Fruit fly (Drosophila melanogaster) whole organism, larva: ENCODE data around the gene Mcr.

ENCODE experiments used
- noc ChIP-seq: fragments of 200-800 bp; sonication (Bioruptor generic); optimal IDR thresholded peaks from 3 replicates; lab custom pipeline; 2019; ENCODE audit warnings: missing biosample characterization, mild to moderate bottlenecking, missing genetic modification characterization, moderate library complexity

Mcr gene

DNA sequence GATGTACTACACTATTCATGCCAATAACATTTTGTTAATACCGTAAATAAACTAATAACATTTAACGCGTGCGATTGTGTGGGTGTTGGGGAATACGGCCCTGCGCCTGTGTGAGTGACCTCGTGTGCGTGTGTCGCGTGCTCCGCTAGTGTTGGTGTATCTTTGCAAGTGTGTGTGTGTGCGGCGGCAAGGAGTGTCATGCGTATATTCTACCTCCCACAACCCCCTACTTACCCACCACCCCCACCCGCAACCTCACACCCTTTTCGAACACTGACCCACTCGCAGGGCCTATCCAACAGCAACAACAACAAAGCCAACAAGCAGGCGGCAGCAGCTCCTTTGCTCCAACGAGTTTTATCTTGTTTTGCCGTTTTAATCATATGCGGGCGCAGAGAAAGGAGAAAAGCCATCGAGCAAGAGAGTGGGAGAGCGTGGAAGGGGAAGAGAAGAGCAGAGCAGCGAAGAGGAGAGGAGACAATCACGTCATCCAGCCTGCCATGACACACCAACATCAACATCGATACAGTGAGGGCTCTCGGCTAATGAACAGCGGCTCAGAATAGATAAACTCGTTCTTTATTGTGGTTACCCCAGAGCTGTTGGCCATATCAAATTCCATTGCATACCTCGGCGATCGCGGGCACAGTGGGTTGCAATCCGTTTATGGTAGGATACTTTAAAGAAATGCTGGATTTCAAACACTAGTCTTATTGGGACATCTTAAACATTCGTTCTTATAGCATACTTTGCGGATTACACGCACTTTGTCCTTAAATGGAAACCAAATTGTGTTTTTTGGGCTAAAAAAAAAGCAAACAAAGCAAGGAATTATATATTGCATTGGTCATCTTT lies 1.8 kb upstream of the Mcr start:
- no peak for TF ChIP-seq noc (tag; lab: Kevin White, UChicago)

- peak; percentile 57 for TF ChIP-seq noc (tag; lab: Kevin White, UChicago)
Measured at dm6 chr2L:8083427-8084295, 879 bp upstream of the Mcr start.

dm6 chr2L:8083413-8083426 lies 438 bp upstream of the Mcr start, which contains the start of gene Bsg:
Bsg (plus strand) TSS chr2L:8083420.
- no peak for TF ChIP-seq noc (tag; lab: Kevin White, UChicago)

dm6 chr2L:8081640-8082485 lies 919 bp downstream of the Mcr start:
- TF ChIP-seq noc (tag; lab: Kevin White, UChicago): no peak

dm6 chr2L:8080645-8081044 lies 2.1 kb downstream of the Mcr start:
- TF ChIP-seq noc (tag; lab: Kevin White, UChicago): no peak

- TF ChIP-seq noc (tag; lab: Kevin White, UChicago): no peak
Measured at dm6 chr2L:8072692-8073091, 10.1 kb downstream of the Mcr start, which contains the start of the genes MED20 and Trf. MED20 (minus strand) TSS chr2L:8072848. Trf (plus strand) TSS chr2L:8072895.

dm6 chr2L:8071112-8071976 lies 11.4 kb downstream of the Mcr start, which contains the start of gene poe:
poe (minus strand) TSS chr2L:8071624.
- no peak for TF ChIP-seq noc (tag; lab: Kevin White, UChicago)

dm6 chr2L:8043282-8043668 lies 39.5 kb downstream of the Mcr start, which contains the start of gene Megf8:
Megf8 (plus strand) TSS chr2L:8043471.
- TF ChIP-seq noc (tag; lab: Kevin White, UChicago): no peak

DNA sequence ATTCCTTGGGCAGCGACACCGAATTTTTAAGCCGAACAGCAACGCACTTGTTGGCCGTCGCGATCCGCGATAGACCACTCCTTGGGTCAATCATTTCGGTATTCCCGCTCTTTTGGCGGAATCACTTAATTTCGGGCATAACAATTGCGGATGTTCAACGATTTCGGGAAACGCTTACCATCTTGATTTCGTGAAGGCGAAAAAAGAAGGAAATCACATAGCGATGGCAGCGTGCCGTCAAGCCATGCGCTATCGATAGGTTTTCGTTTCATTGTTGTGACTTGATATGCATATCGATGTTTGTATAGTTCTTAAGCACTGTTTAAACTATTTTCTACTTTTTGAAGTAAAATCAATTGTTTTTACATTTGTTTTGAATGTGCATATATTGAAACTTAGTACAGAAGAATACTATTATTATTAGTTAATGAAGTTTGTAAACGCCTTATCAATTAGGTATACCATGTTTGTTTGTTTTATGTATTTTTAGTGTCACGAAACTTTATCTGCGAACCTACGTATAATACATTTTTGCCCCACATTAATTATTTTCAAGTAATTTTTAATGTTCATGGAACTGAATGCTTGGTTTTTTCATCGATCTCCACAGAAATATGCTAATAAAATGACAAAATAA lies 40.0 kb downstream of the Mcr start, which contains the start of gene RpL36A:
Gene RpL36A (minus strand): TSS at position 265 of the 637 bp plus-strand sequence.
- no peak for TF ChIP-seq noc (tag; lab: Kevin White, UChicago)

DNA sequence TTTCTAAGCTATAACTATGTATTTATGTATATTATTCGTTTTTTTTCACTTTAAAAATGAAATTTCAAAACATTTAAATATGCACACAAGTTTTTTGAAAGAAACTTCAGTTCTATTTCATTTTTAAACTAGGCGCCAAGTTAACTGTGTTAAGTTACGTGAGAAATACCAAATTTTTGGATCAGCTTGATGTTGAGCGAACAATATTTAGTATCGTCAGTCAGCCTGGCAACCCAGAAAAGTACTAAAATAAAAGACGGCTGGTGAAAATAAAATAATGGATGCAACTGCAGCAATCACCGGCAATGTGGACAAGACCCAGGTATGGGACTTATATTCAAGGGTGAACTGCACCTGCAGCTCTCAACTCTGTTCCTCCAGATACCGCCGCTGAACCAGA lies 41.9 kb downstream of the Mcr start, which contains the start of gene CCDC53:
Gene CCDC53 (plus strand): TSS at position 235 of the 400 bp plus-strand sequence.
- no peak for TF ChIP-seq noc (tag; lab: Kevin White, UChicago)

dm6 chr2L:8039688-8040087 lies 43.1 kb downstream of the Mcr start, which contains the start of gene CG7367:
CG7367 (minus strand) TSS chr2L:8039788.
- TF ChIP-seq noc (tag; lab: Kevin White, UChicago): no peak

dm6 chr2L:8034734-8035133 lies 48.0 kb downstream of the Mcr start:
- TF ChIP-seq noc (tag; lab: Kevin White, UChicago): peak; percentile 47

DNA sequence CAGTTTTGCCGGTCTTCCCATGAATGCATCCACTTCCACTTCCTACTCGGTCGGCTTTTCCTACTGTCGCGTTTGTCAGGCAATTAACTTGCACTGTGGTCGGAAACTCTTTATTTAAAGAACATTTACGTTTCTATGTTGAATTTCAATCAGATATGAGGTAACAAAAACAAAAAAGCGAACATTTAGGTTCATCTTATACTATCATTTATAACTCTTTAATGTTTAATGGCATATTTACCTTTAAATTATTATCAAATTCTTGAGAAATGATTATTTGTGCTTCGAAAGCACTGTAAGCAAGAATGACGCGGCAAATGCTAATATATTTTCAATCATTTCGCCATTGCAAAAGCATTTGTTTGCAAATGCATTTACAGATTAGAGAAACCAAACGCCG lies 49.0 kb downstream of the Mcr start:
- no peak for TF ChIP-seq noc (tag; lab: Kevin White, UChicago)

DNA sequence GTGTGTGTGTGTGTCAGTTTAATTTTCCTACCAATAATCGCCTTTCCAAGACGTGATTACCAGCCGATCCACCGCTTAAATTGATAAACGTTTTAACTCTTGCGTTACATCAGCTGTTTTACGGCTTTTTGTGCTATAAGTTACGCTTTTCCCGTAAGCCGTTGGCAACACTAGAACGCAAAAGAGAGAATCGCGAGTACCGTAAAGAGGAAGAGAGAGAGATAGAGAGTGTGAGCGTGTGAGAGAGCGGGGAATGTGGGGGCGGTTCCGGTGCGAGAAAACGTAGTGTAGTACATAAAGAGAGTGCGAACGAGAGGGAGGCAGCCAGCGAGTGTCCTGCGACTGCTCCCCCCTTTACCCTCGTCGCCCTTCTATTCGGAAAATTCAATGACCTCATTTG lies 51.2 kb downstream of the Mcr start:
- TF ChIP-seq noc (tag; lab: Kevin White, UChicago): no peak
